Fruit fly (Drosophila melanogaster) S2 (cell line): ENCODE data around the gene MED21.

Source experiments
- CG8478 ChIP-seq: fragments of >200 bp; optimal IDR thresholded peaks from 2 replicates; lab custom pipeline; 2018
- CTCF ChIP-seq, 2 experiments: fragments of >200 bp; optimal IDR thresholded peaks; 2 replicates each; lab custom pipeline; 2018

DNA sequence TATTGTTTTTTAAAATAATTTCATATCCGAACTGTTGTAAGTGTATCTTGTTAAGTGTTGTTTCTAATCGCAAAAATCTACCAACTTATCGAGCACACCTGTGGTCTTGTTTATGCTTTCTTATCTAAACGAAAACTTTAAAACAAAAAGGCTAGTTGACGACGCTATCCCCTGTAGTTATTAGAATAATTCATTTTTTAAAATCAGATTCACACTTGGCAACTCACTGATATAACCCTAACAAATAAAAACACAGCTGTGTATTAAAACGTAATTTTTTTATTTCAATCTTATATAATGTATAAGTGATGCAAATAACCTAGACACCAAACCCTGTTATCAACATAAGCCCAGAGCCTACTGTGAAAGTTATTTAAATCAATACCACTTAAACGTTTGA lies 8.0 kb downstream of the MED21 start:
- TF ChIP-seq CTCF (optimal IDR thresholded peaks at IDR 0.05; lab: Kevin White, UChicago), result no peak
- TF ChIP-seq CG8478, result no peak
